Fruit fly (Drosophila melanogaster) whole organism, prepupa: Measurements from ENCODE around the gene LManIV.

Experiments used
- Blimp-1 ChIP-seq: fragments of 200-800 bp; sonication (Bioruptor generic); optimal IDR thresholded peaks from 3 replicates; lab custom pipeline; 2017; ENCODE audit warnings: missing biosample characterization, missing genetic modification characterization, mild to moderate bottlenecking, moderate library complexity, missing genetic modification reagents
- CG10631 ChIP-seq: fragments of 200-800 bp; sonication (Bioruptor generic); optimal IDR thresholded peaks from 2 replicates; lab custom pipeline; 2016; ENCODE audit warnings: missing biosample characterization, missing genetic modification characterization
- CG10669 ChIP-seq: fragments of 200-800 bp; sonication (Bioruptor generic); optimal IDR thresholded peaks from 3 replicates; lab custom pipeline; 2018; ENCODE audit warnings: missing biosample characterization, mild to moderate bottlenecking, missing genetic modification characterization, moderate library complexity
- CG11294 ChIP-seq: fragments of 200-800 bp; sonication (Bioruptor generic); IDR thresholded peaks from 2 replicates; pipeline ENCODE4 v1.3.6; 2022; ENCODE audit warnings: missing biosample characterization, missing genetic modification characterization
- CG11762 ChIP-seq: fragments of 200-800 bp; sonication (Bioruptor generic); optimal IDR thresholded peaks from 3 replicates; lab custom pipeline; 2016; ENCODE audit warnings: missing biosample characterization, missing genetic modification characterization; ENCODE audit not compliant: insufficient read depth
- CG11902 ChIP-seq: fragments of 200-800 bp; sonication (Bioruptor generic); optimal IDR thresholded peaks from 3 replicates; lab custom pipeline; 2016; ENCODE audit warnings: missing biosample characterization, missing genetic modification characterization
- CG3032 ChIP-seq: fragments of 200-800 bp; optimal IDR thresholded peaks from 2 replicates; lab custom pipeline; 2019; ENCODE audit warnings: missing biosample characterization, mild to moderate bottlenecking, missing genetic modification characterization, moderate library complexity
- CG31627 ChIP-seq: fragments of 200-800 bp; sonication (Bioruptor generic); optimal IDR thresholded peaks from 3 replicates; lab custom pipeline; 2016; ENCODE audit warnings: missing biosample characterization, missing genetic modification characterization
- CG32006 ChIP-seq: fragments of 200-800 bp; sonication (Bioruptor generic); optimal IDR thresholded peaks from 3 replicates; lab custom pipeline; 2017; ENCODE audit warnings: missing biosample characterization, mild to moderate bottlenecking, missing genetic modification characterization
- CG34406 ChIP-seq: fragments of 200-800 bp; sonication (Bioruptor generic); optimal IDR thresholded peaks from 3 replicates; lab custom pipeline; 2016; ENCODE audit warnings: missing biosample characterization, missing genetic modification characterization
- CG3919 ChIP-seq: fragments of 200-800 bp; sonication (Bioruptor generic); optimal IDR thresholded peaks from 3 replicates; lab custom pipeline; 2016; ENCODE audit warnings: missing biosample characterization, missing genetic modification characterization
- CG4318 ChIP-seq: fragments of 200-800 bp; sonication (Bioruptor generic); optimal IDR thresholded peaks from 3 replicates; lab custom pipeline; 2017; ENCODE audit warnings: missing biosample characterization, mild to moderate bottlenecking, missing genetic modification characterization
- CG6163 ChIP-seq: fragments of 200-800 bp; sonication (Bioruptor generic); IDR thresholded peaks from 3 replicates; pipeline ENCODE4 v1.3.6; 2022; ENCODE audit warnings: missing biosample characterization, missing genetic modification characterization
- CG6276 ChIP-seq: fragments of 200-800 bp; sonication (Bioruptor generic); optimal IDR thresholded peaks from 2 replicates; lab custom pipeline; 2017; ENCODE audit warnings: missing biosample characterization, mild to moderate bottlenecking, missing genetic modification characterization
- CG6792 ChIP-seq: fragments of 200-800 bp; sonication (Bioruptor generic); optimal IDR thresholded peaks from 3 replicates; lab custom pipeline; 2016; ENCODE audit warnings: missing biosample characterization, missing genetic modification characterization
- CG6808 ChIP-seq: fragments of 200-800 bp; sonication (Bioruptor generic); optimal IDR thresholded peaks from 3 replicates; lab custom pipeline; 2017; ENCODE audit warnings: missing biosample characterization, missing genetic modification characterization, mild to moderate bottlenecking, moderate library complexity, missing genetic modification reagents
- CG6854 ChIP-seq: fragments of 200-800 bp; sonication (Bioruptor generic); optimal IDR thresholded peaks from 2 replicates; lab custom pipeline; 2017; ENCODE audit warnings: missing biosample characterization, mild to moderate bottlenecking, missing genetic modification characterization
- CG7368 ChIP-seq: fragments of 200-800 bp; sonication (Bioruptor generic); optimal IDR thresholded peaks from 3 replicates; lab custom pipeline; 2016; ENCODE audit warnings: missing biosample characterization, missing genetic modification characterization
- CG8119 ChIP-seq: fragments of 200-800 bp; sonication (Bioruptor generic); IDR thresholded peaks from 3 replicates; pipeline ENCODE4 v1.3.6; 2022; ENCODE audit warnings: missing biosample characterization, missing genetic modification characterization
- CG8319 ChIP-seq: fragments of 200-800 bp; sonication (Bioruptor generic); optimal IDR thresholded peaks from 3 replicates; lab custom pipeline; 2016; ENCODE audit warnings: missing biosample characterization, missing genetic modification characterization
- CG9139 ChIP-seq: fragments of 200-800 bp; sonication (Bioruptor generic); optimal IDR thresholded peaks from 3 replicates; lab custom pipeline; 2017; ENCODE audit warnings: missing biosample characterization, mild to moderate bottlenecking, missing genetic modification characterization
- Eip75B ChIP-seq: fragments of 200-800 bp; sonication (Bioruptor generic); optimal IDR thresholded peaks from 3 replicates; lab custom pipeline; 2016; ENCODE audit warnings: missing biosample characterization, missing genetic modification characterization
- Eip78C ChIP-seq: fragments of 200-800 bp; sonication (Bioruptor generic); peaks from one replicate; lab custom pipeline; 2016; ENCODE audit warnings: missing biosample characterization, missing genetic modification characterization
- Eip93F ChIP-seq: fragments of 200-800 bp; sonication (Bioruptor generic); optimal IDR thresholded peaks from 2 replicates; lab custom pipeline; 2016; ENCODE audit warnings: missing biosample characterization, mild to moderate bottlenecking, missing genetic modification characterization
- Ets96B ChIP-seq: fragments of 200-800 bp; optimal IDR thresholded peaks from 2 replicates; lab custom pipeline; 2019; ENCODE audit warnings: missing biosample characterization, mild to moderate bottlenecking, missing genetic modification characterization, moderate library complexity
- Gug ChIP-seq: fragments of 200-800 bp; sonication (Bioruptor generic); IDR thresholded peaks from 2 replicates; pipeline ENCODE4 v1.3.6; 2022; ENCODE audit warnings: missing biosample characterization, missing genetic modification characterization
- Hr38 ChIP-seq: sonication (Bioruptor generic); optimal IDR thresholded peaks from 2 replicates; lab custom pipeline; 2016; ENCODE audit warnings: missing biosample characterization, missing genetic modification characterization
- Hr39 ChIP-seq: fragments of 200-800 bp; sonication (Bioruptor generic); optimal IDR thresholded peaks from 2 replicates; lab custom pipeline; 2016; ENCODE audit warnings: missing biosample characterization, missing genetic modification characterization
- Hr4 ChIP-seq: fragments of 200-800 bp; sonication (Bioruptor generic); optimal IDR thresholded peaks from 3 replicates; lab custom pipeline; 2016; ENCODE audit warnings: missing biosample characterization, missing genetic modification characterization
- Met ChIP-seq: fragments of 200-800 bp; sonication (Bioruptor generic); optimal IDR thresholded peaks from 3 replicates; lab custom pipeline; 2016; ENCODE audit warnings: missing biosample characterization, missing genetic modification characterization
- OdsH ChIP-seq: fragments of 200-800 bp; sonication (Bioruptor generic); optimal IDR thresholded peaks from 3 replicates; lab custom pipeline; 2016; ENCODE audit warnings: missing biosample characterization, missing genetic modification characterization
- Sox102F ChIP-seq: fragments of 200-800 bp; sonication (Bioruptor generic); optimal IDR thresholded peaks from 2 replicates; lab custom pipeline; 2016; ENCODE audit warnings: missing biosample characterization, mild to moderate bottlenecking, missing genetic modification characterization
- Sox14 ChIP-seq: fragments of 200-800 bp; sonication (Bioruptor generic); optimal IDR thresholded peaks from 3 replicates; lab custom pipeline; 2016; ENCODE audit warnings: missing biosample characterization, missing genetic modification characterization
- dsx ChIP-seq: fragments of 200-800 bp; optimal IDR thresholded peaks from 3 replicates; lab custom pipeline; 2019; ENCODE audit warnings: missing biosample characterization, mild to moderate bottlenecking, missing genetic modification characterization, moderate library complexity; ENCODE audit not compliant: poor library complexity, severe bottlenecking
- eg ChIP-seq: fragments of 200-800 bp; sonication (Bioruptor generic); IDR thresholded peaks from 3 replicates; pipeline ENCODE4 v1.3.6; 2022; ENCODE audit warnings: missing biosample characterization, missing genetic modification characterization
- esn ChIP-seq: fragments of 200-800 bp; sonication (Bioruptor generic); optimal IDR thresholded peaks from 2 replicates; lab custom pipeline; 2016; ENCODE audit warnings: missing biosample characterization, mild to moderate bottlenecking, missing genetic modification characterization, moderate library complexity
- fd59A ChIP-seq: fragments of 200-800 bp; sonication (Bioruptor generic); optimal IDR thresholded peaks from 2 replicates; lab custom pipeline; 2017; ENCODE audit warnings: missing biosample characterization, mild to moderate bottlenecking, missing genetic modification characterization, missing genetic modification reagents
- fd85E ChIP-seq: fragments of 200-800 bp; sonication (Bioruptor generic); optimal IDR thresholded peaks from 3 replicates; lab custom pipeline; 2016; ENCODE audit warnings: missing biosample characterization, missing genetic modification characterization
- fkh ChIP-seq: fragments of 200-800 bp; sonication (Bioruptor generic); optimal IDR thresholded peaks from 3 replicates; lab custom pipeline; 2017; ENCODE audit warnings: missing biosample characterization, mild to moderate bottlenecking, missing genetic modification characterization, moderate library complexity
- lz ChIP-seq: fragments of 200-800 bp; sonication (Bioruptor generic); optimal IDR thresholded peaks from 3 replicates; lab custom pipeline; 2016; ENCODE audit warnings: missing biosample characterization, missing genetic modification characterization
- net ChIP-seq: fragments of 200-800 bp; sonication (Bioruptor generic); optimal IDR thresholded peaks from 3 replicates; lab custom pipeline; 2016; ENCODE audit warnings: missing biosample characterization, missing genetic modification characterization
- pdm3 ChIP-seq: fragments of 200-800 bp; sonication (Bioruptor generic); optimal IDR thresholded peaks from 3 replicates; lab custom pipeline; 2016; ENCODE audit warnings: missing biosample characterization, missing genetic modification characterization
- salr ChIP-seq, 2 experiments: fragments of 200-800 bp; sonication (Bioruptor generic); optimal IDR thresholded peaks; 3 replicates each; lab custom pipeline; 2016 to 2018; ENCODE audit warnings: missing biosample characterization in 2 of 2, missing genetic modification characterization in 2 of 2, mild to moderate bottlenecking in 1 of 2
- spab ChIP-seq: fragments of 200-800 bp; sonication (Bioruptor generic); optimal IDR thresholded peaks from 2 replicates; lab custom pipeline; 2017; ENCODE audit warnings: missing biosample characterization, mild to moderate bottlenecking, missing genetic modification characterization, missing genetic modification reagents
- topi ChIP-seq: fragments of 200-800 bp; sonication (Bioruptor generic); optimal IDR thresholded peaks from 3 replicates; lab custom pipeline; 2016; ENCODE audit warnings: missing biosample characterization, missing genetic modification characterization
- vri ChIP-seq: fragments of 200-800 bp; sonication (Bioruptor generic); optimal IDR thresholded peaks from 3 replicates; lab custom pipeline; 2016; ENCODE audit warnings: missing biosample characterization, mild to moderate bottlenecking, missing genetic modification characterization

LManIV gene

DNA sequence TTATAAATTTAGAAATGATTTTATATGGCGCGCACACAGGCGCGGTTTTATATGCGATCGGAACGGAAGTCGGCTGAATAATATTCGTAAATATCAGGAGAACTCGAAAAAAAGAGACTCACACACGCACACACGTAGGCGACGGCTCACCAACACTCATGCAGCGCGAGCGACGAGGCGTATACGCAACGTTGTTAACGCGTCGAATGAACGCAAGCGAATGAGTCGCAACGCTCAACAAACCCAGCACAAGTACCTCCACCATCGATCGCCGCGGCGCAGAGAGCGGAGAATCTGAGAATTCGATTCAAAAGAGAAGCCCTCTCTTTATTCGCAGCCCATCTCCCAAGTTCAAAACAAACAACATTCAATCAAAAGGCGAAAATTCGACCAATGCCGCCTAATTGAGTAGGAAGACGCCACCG lies 36.6 kb downstream of the LManIV start (continued):
- TF ChIP-seq CG6854 (GFP tag; lab: Kevin White, UChicago), result peak; percentile 76
- peak; percentile 19 for TF ChIP-seq CG6808 (GFP tag; lab: Kevin White, UChicago)
- TF ChIP-seq Blimp-1 (GFP tag; lab: Kevin White, UChicago), result no peak
- no peak for TF ChIP-seq fd59A (GFP tag; lab: Kevin White, UChicago)
- TF ChIP-seq spab, result no peak
- peak; percentile 37 for TF ChIP-seq CG9139
- peak; percentile 61 for TF ChIP-seq Eip93F (GFP tag; lab: Kevin White, UChicago)
- peak; percentile 95 for TF ChIP-seq vri
- peak; percentile 47 for TF ChIP-seq esn (GFP tag; lab: Kevin White, UChicago)
- TF ChIP-seq eg, result peak; percentile 57; the same call in 2 of the 3 replicates
- TF ChIP-seq Eip78C, result peak; percentile 31
- TF ChIP-seq Eip75B, result peak; percentile 26
- peak; percentile 37; the same call in 1 of the 2 replicates for TF ChIP-seq CG11294 (GFP tag; lab: Robert Waterston, UW)
- TF ChIP-seq lz, result peak; percentile 7
- peak; percentile 37 for TF ChIP-seq fd85E (GFP tag; lab: Kevin White, UChicago)
- TF ChIP-seq CG7368, result no peak
- TF ChIP-seq Sox102F (GFP tag; lab: Kevin White, UChicago), result peak; percentile 31
- peak; percentile 23 for TF ChIP-seq dsx (GFP tag; lab: Kevin White, UChicago)
- TF ChIP-seq Hr39 (GFP tag; lab: Kevin White, UChicago), result no peak
- TF ChIP-seq pdm3 (GFP tag; lab: Kevin White, UChicago), result no peak
- TF ChIP-seq salr (GFP tag; optimal IDR thresholded peaks at IDR 0.05; lab: Kevin White, UChicago), result no peak
- peak; percentile 43 for TF ChIP-seq CG6276 (GFP tag; lab: Kevin White, UChicago)
- peak; percentile 47 for TF ChIP-seq net (GFP tag; lab: Kevin White, UChicago)
- peak; percentile 62 for TF ChIP-seq Sox14
- TF ChIP-seq CG10669 (GFP tag; lab: Kevin White, UChicago), result no peak
- TF ChIP-seq CG34406 (GFP tag; lab: Kevin White, UChicago), result no peak
- TF ChIP-seq CG31627 (GFP tag; lab: Kevin White, UChicago), result no peak
- no peak for TF ChIP-seq CG8119 (GFP tag; lab: Robert Waterston, UW)
- TF ChIP-seq Met, result peak; percentile 3
- TF ChIP-seq Hr4, result no peak
- TF ChIP-seq CG6163, result peak; percentile 67; the same call in 2 of the 3 replicates
- no peak for TF ChIP-seq CG3032 (tag; lab: Kevin White, UChicago)
- TF ChIP-seq CG3919 (GFP tag; lab: Kevin White, UChicago), result peak; percentile 38

DNA sequence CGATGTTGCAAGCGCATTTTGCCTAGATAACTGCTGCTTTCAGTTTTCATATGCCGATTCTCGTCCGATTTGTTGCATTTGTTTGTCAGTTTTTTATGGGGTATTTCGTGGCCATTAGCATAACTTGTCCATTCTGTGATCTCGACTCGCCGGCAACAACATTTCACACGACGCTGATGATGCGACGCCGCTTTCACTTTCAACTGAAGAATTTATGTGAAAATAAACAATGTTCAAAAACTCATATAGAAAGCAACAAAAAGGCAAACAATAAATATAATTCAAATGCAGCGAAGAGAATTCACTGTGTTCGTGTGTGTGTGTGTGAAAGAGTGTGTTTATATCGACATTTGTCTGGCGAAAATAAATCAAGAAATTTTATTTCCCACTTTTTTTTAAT lies 37.1 kb downstream of the LManIV start:
- no peak for TF ChIP-seq CG11902 (GFP tag; lab: Kevin White, UChicago)
- peak; percentile 34 for TF ChIP-seq Blimp-1 (GFP tag; lab: Kevin White, UChicago)

DNA sequence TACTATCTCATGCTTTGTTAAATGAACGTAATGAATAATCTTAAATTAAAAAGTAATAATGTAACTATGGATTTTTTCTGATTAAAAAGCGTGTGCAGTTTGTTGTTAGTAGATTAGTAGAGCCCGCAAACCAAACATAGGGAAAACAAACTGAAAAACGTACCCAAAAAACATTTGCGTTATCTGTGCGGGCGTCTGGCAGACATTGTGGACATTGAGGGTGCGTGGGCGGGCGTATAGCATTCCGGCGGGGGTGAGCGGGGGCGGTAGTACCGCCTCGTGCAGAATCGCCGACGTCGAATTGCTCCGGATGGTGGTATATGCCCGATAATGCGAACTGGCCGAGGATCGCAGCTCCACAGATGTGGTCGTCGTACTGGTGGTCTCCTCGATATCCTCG lies 37.8 kb downstream of the LManIV start:
- TF ChIP-seq fkh (GFP tag; lab: Kevin White, UChicago) (peak; percentile 65), CG6276 (GFP tag; lab: Kevin White, UChicago) (no peak)

DNA sequence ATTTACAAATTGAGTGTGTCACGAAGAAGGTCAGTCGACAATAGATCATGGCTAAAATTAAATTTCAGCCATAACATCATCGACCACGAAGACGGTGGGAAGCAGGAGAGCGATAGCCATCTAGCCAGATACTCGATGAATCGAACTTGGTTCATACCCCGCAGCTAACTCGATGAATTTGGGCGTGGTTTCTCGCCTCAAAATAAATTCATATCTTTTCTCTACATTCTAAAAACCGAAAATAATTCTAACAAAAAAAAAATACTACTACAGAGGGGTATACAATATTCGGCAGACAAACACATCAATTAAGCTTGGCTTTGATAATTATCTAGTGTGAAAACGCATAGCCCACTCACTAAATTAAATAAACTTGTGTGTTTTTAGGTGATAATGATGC lies 39.4 kb downstream of the LManIV start:
- no peak for TF ChIP-seq spab
- TF ChIP-seq CG4318 (GFP tag; lab: Kevin White, UChicago), result no peak
- no peak for TF ChIP-seq CG6792 (GFP tag; lab: Kevin White, UChicago)
- no peak for TF ChIP-seq Ets96B (tag; lab: Kevin White, UChicago)
- no peak for TF ChIP-seq CG34406 (GFP tag; lab: Kevin White, UChicago)
- TF ChIP-seq vri, result no peak
- no peak for TF ChIP-seq CG6276 (GFP tag; lab: Kevin White, UChicago)
- TF ChIP-seq Hr38 (GFP tag; lab: Kevin White, UChicago), result no peak
- TF ChIP-seq OdsH, result peak; percentile 16
- TF ChIP-seq CG6854 (GFP tag; lab: Kevin White, UChicago), result no peak
- TF ChIP-seq Hr39 (GFP tag; lab: Kevin White, UChicago), result peak; percentile 8
- TF ChIP-seq Hr4, result peak; percentile 3
- TF ChIP-seq Eip78C, result peak; percentile 62
- TF ChIP-seq CG8119 (GFP tag; lab: Robert Waterston, UW), result no peak
- peak; percentile 12; the same call in 1 of the 2 replicates for TF ChIP-seq Gug
- TF ChIP-seq CG8319 (GFP tag; lab: Kevin White, UChicago), result no peak
- no peak for TF ChIP-seq CG10669 (GFP tag; lab: Kevin White, UChicago)
- no peak for TF ChIP-seq topi
- TF ChIP-seq CG11762 (GFP tag; lab: Kevin White, UChicago), result no peak
- TF ChIP-seq CG10631, result no peak
- no peak for TF ChIP-seq CG7368
- TF ChIP-seq CG32006, result peak; percentile 11
